Fruit fly (Drosophila melanogaster): ENCODE measurements around the gene lectin-21Cb.

Gene lectin-21Cb

dm6 chr2L:574226-574625 is 46.8 kb downstream of the lectin-21Cb start, which contains the start of the genes Ipk2 and cold (continued):
- peak in 1 of 2 experiments; percentile 65 for TF ChIP-seq salr (GFP tag; optimal IDR thresholded peaks at IDR 0.05)
- TF ChIP-seq Sox15 (GFP tag; optimal IDR thresholded peaks at IDR 0.05), result peak; percentile 74
- TF ChIP-seq Eip75B (GFP tag; optimal IDR thresholded peaks at IDR 0.05), result no peak
- TF ChIP-seq Met (GFP tag; optimal IDR thresholded peaks at IDR 0.05), result no peak
- TF ChIP-seq eg (GFP tag; IDR thresholded peaks at IDR 0.05), result peak; percentile 61; the same call in 2 of the 3 replicates
- no peak for TF ChIP-seq Sox102F (GFP tag; optimal IDR thresholded peaks at IDR 0.05)
- peak; percentile 87 for TF ChIP-seq lz (GFP tag; optimal IDR thresholded peaks at IDR 0.05)
- TF ChIP-seq Eip78C (GFP tag), result peak; percentile 93
- no peak for TF ChIP-seq vri (GFP tag; optimal IDR thresholded peaks at IDR 0.05)
- peak; percentile 65 for TF ChIP-seq Lpt (GFP tag; optimal IDR thresholded peaks at IDR 0.05)
- TF ChIP-seq Blimp-1 (GFP tag; optimal IDR thresholded peaks at IDR 0.05), result peak; percentile 47
- no peak for TF ChIP-seq Ets21C (GFP tag; optimal IDR thresholded peaks at IDR 0.05)
- no peak for TF ChIP-seq CG16779 (tag; optimal IDR thresholded peaks at IDR 0.05)
- TF ChIP-seq CG7368 (GFP tag; optimal IDR thresholded peaks at IDR 0.05), result no peak
- no peak for TF ChIP-seq OdsH (GFP tag; optimal IDR thresholded peaks at IDR 0.05)
- TF ChIP-seq CG6163 (GFP tag; IDR thresholded peaks at IDR 0.05), result peak; percentile 65; the same call in 2 of the 3 replicates
- no peak for TF ChIP-seq Hr38 (GFP tag; optimal IDR thresholded peaks at IDR 0.05)
- no peak for TF ChIP-seq net (GFP tag; optimal IDR thresholded peaks at IDR 0.05)
- TF ChIP-seq esn (GFP tag; optimal IDR thresholded peaks at IDR 0.05), result peak; percentile 84
- TF ChIP-seq Gug (GFP tag; IDR thresholded peaks at IDR 0.05), result peak; percentile 60; the same call in 1 of the 2 replicates
- TF ChIP-seq fkh (GFP tag; optimal IDR thresholded peaks at IDR 0.05), result peak; percentile 96
- no peak for TF ChIP-seq dac (GFP tag; optimal IDR thresholded peaks at IDR 0.05)

All from whole organism, prepupa.